Worm (Caenorhabditis elegans): ENCODE data around the gene ugt-54.

Gene ugt-54

ce11 chrIV:10768146-10768636 is 6.7 kb downstream of the ugt-54 start, which contains the start of gene T25B9.8:
Gene T25B9.8 (minus strand): TSS chrIV:10768196.
- TF ChIP-seq klf-2 (GFP tag; conservative IDR thresholded peaks at IDR 0.05) (no peak), flt-1 (GFP tag; IDR thresholded peaks at IDR 0.05) (no peak), ref-1 (GFP tag; conservative IDR thresholded peaks at IDR 0.05) (no peak), ztf-23 (GFP tag; IDR thresholded peaks at IDR 0.05) (no peak), T22C8.4 (GFP tag; IDR thresholded peaks at IDR 0.05) (no peak), ztf-29 (GFP tag; IDR thresholded peaks at IDR 0.05) (no peak), med-1 (GFP tag; optimal IDR thresholded peaks at IDR 0.05; ENCODE audit: insufficient read depth) (no peak), tab-1 (GFP tag; IDR thresholded peaks at IDR 0.05) (no peak), cog-1 (tag; optimal IDR thresholded peaks at IDR 0.05) (no peak)

ce11 chrIV:10769353-10769752 is 7.9 kb downstream of the ugt-54 start, which contains the start of gene T25B9.9:
Gene T25B9.9 (plus strand): TSS chrIV:10769653.
- TF ChIP-seq T22C8.4 (GFP tag; IDR thresholded peaks at IDR 0.05), result no peak
- no peak for TF ChIP-seq ref-1 (GFP tag; conservative IDR thresholded peaks at IDR 0.05)
- TF ChIP-seq flt-1 (GFP tag; IDR thresholded peaks at IDR 0.05), result no peak
- no peak for TF ChIP-seq tab-1 (GFP tag; IDR thresholded peaks at IDR 0.05)
- no peak for TF ChIP-seq med-1 (GFP tag; optimal IDR thresholded peaks at IDR 0.05; ENCODE audit: insufficient read depth)
- TF ChIP-seq ztf-29 (GFP tag; IDR thresholded peaks at IDR 0.05), result no peak
- no peak for TF ChIP-seq cog-1 (tag; optimal IDR thresholded peaks at IDR 0.05)

- TF ChIP-seq ztf-29 (GFP tag; IDR thresholded peaks at IDR 0.05) (no peak), cog-1 (tag; optimal IDR thresholded peaks at IDR 0.05) (no peak), ztf-23 (GFP tag; IDR thresholded peaks at IDR 0.05) (no peak), flt-1 (GFP tag; IDR thresholded peaks at IDR 0.05) (no peak), klf-2 (GFP tag; conservative IDR thresholded peaks at IDR 0.05) (no peak), ref-1 (GFP tag; conservative IDR thresholded peaks at IDR 0.05) (no peak), tab-1 (GFP tag; IDR thresholded peaks at IDR 0.05) (no peak), T22C8.4 (GFP tag; IDR thresholded peaks at IDR 0.05) (no peak), med-1 (GFP tag; optimal IDR thresholded peaks at IDR 0.05; ENCODE audit: insufficient read depth) (no peak)
Measured at ce11 chrIV:10771296-10771695, 9.8 kb downstream of the ugt-54 start.

ce11 chrIV:10773811-10774210 is 12.3 kb downstream of the ugt-54 start, which contains the start of gene inpp-1:
Gene inpp-1 (minus strand): TSS chrIV:10773911.
- TF ChIP-seq klf-2 (GFP tag; conservative IDR thresholded peaks at IDR 0.05) (no peak), tab-1 (GFP tag; IDR thresholded peaks at IDR 0.05) (no peak), T22C8.4 (GFP tag; IDR thresholded peaks at IDR 0.05) (no peak), med-1 (GFP tag; optimal IDR thresholded peaks at IDR 0.05; ENCODE audit: insufficient read depth) (no peak)

ce11 chrIV:10777076-10777475 is 15.6 kb downstream of the ugt-54 start:
- no peak for TF ChIP-seq T22C8.4 (GFP tag; IDR thresholded peaks at IDR 0.05)
- TF ChIP-seq med-1 (GFP tag; optimal IDR thresholded peaks at IDR 0.05; ENCODE audit: insufficient read depth), result no peak
- TF ChIP-seq klf-2 (GFP tag; conservative IDR thresholded peaks at IDR 0.05), result no peak
- TF ChIP-seq ztf-29 (GFP tag; IDR thresholded peaks at IDR 0.05), result no peak
- no peak for TF ChIP-seq flt-1 (GFP tag; IDR thresholded peaks at IDR 0.05)
- TF ChIP-seq tab-1 (GFP tag; IDR thresholded peaks at IDR 0.05), result no peak
- TF ChIP-seq ztf-23 (GFP tag; IDR thresholded peaks at IDR 0.05), result no peak
- TF ChIP-seq cog-1 (tag; optimal IDR thresholded peaks at IDR 0.05), result no peak

ce11 chrIV:10777600-10777999 is 16.1 kb downstream of the ugt-54 start:
- no peak for TF ChIP-seq klf-2 (GFP tag; conservative IDR thresholded peaks at IDR 0.05)
- TF ChIP-seq tab-1 (GFP tag; IDR thresholded peaks at IDR 0.05), result no peak
- no peak for TF ChIP-seq T22C8.4 (GFP tag; IDR thresholded peaks at IDR 0.05)
- TF ChIP-seq cog-1 (tag; optimal IDR thresholded peaks at IDR 0.05), result no peak
- no peak for TF ChIP-seq flt-1 (GFP tag; IDR thresholded peaks at IDR 0.05)
- no peak for TF ChIP-seq med-1 (GFP tag; optimal IDR thresholded peaks at IDR 0.05; ENCODE audit: insufficient read depth)
- TF ChIP-seq ref-1 (GFP tag; conservative IDR thresholded peaks at IDR 0.05), result no peak
- TF ChIP-seq ztf-23 (GFP tag; IDR thresholded peaks at IDR 0.05), result no peak
- TF ChIP-seq ztf-29 (GFP tag; IDR thresholded peaks at IDR 0.05), result no peak

- no peak for TF ChIP-seq klf-2 (GFP tag; conservative IDR thresholded peaks at IDR 0.05)
- no peak for TF ChIP-seq ztf-29 (GFP tag; IDR thresholded peaks at IDR 0.05)
- no peak for TF ChIP-seq cog-1 (tag; optimal IDR thresholded peaks at IDR 0.05)
- no peak for TF ChIP-seq med-1 (GFP tag; optimal IDR thresholded peaks at IDR 0.05; ENCODE audit: insufficient read depth)
- TF ChIP-seq T22C8.4 (GFP tag; IDR thresholded peaks at IDR 0.05), result no peak
- TF ChIP-seq ztf-23 (GFP tag; IDR thresholded peaks at IDR 0.05), result no peak
- no peak for TF ChIP-seq flt-1 (GFP tag; IDR thresholded peaks at IDR 0.05)
- no peak for TF ChIP-seq ref-1 (GFP tag; conservative IDR thresholded peaks at IDR 0.05)
- no peak for TF ChIP-seq tab-1 (GFP tag; IDR thresholded peaks at IDR 0.05)
Measured at ce11 chrIV:10778582-10778981, 17.1 kb downstream of the ugt-54 start.

- TF ChIP-seq ref-1 (GFP tag; conservative IDR thresholded peaks at IDR 0.05), result no peak
- no peak for TF ChIP-seq ztf-29 (GFP tag; IDR thresholded peaks at IDR 0.05)
- TF ChIP-seq flt-1 (GFP tag; IDR thresholded peaks at IDR 0.05), result no peak
- TF ChIP-seq cog-1 (tag; optimal IDR thresholded peaks at IDR 0.05), result no peak
- TF ChIP-seq klf-2 (GFP tag; conservative IDR thresholded peaks at IDR 0.05), result no peak
- no peak for TF ChIP-seq T22C8.4 (GFP tag; IDR thresholded peaks at IDR 0.05)
- TF ChIP-seq tab-1 (GFP tag; IDR thresholded peaks at IDR 0.05), result no peak
- no peak for TF ChIP-seq med-1 (GFP tag; optimal IDR thresholded peaks at IDR 0.05; ENCODE audit: insufficient read depth)
- no peak for TF ChIP-seq ztf-23 (GFP tag; IDR thresholded peaks at IDR 0.05)
Measured at ce11 chrIV:10779328-10779727, 17.8 kb downstream of the ugt-54 start.

ce11 chrIV:10780583-10780982 is 19.1 kb downstream of the ugt-54 start, which contains the start of gene swt-3:
Gene swt-3 (minus strand): TSS chrIV:10780683.
- TF ChIP-seq cog-1 (tag; optimal IDR thresholded peaks at IDR 0.05) (no peak), tab-1 (GFP tag; IDR thresholded peaks at IDR 0.05) (no peak), med-1 (GFP tag; optimal IDR thresholded peaks at IDR 0.05; ENCODE audit: insufficient read depth) (no peak), flt-1 (GFP tag; IDR thresholded peaks at IDR 0.05) (no peak)

ce11 chrIV:10781346-10781745 is 19.8 kb downstream of the ugt-54 start:
- no peak for TF ChIP-seq tab-1 (GFP tag; IDR thresholded peaks at IDR 0.05)
- TF ChIP-seq ztf-23 (GFP tag; IDR thresholded peaks at IDR 0.05), result no peak
- TF ChIP-seq cog-1 (tag; optimal IDR thresholded peaks at IDR 0.05), result no peak
- TF ChIP-seq klf-2 (GFP tag; conservative IDR thresholded peaks at IDR 0.05), result no peak
- no peak for TF ChIP-seq med-1 (GFP tag; optimal IDR thresholded peaks at IDR 0.05; ENCODE audit: insufficient read depth)
- no peak for TF ChIP-seq flt-1 (GFP tag; IDR thresholded peaks at IDR 0.05)
- TF ChIP-seq T22C8.4 (GFP tag; IDR thresholded peaks at IDR 0.05), result no peak
- TF ChIP-seq ztf-29 (GFP tag; IDR thresholded peaks at IDR 0.05), result no peak
- TF ChIP-seq ref-1 (GFP tag; conservative IDR thresholded peaks at IDR 0.05), result no peak

All from whole organism, midembryonic.